Worm (Caenorhabditis elegans) whole organism, young adult: Measurements from ENCODE around the gene F07E5.5.

Experiments
- B0261.1 ChIP-seq: sonication (generic microtip); optimal IDR thresholded peaks from 2 replicates; lab custom pipeline; 2016; ENCODE audit warnings: mild to moderate bottlenecking, missing genetic modification characterization, moderate library complexity, missing compliant biosample characterization
- F49E8.2 ChIP-seq: sonication (generic microtip); optimal IDR thresholded peaks from 3 replicates; lab custom pipeline; 2017; ENCODE audit warnings: missing genetic modification characterization, mild to moderate bottlenecking, missing compliant biosample characterization, antibody characterized with exemption, moderate library complexity; ENCODE audit not compliant: insufficient read depth
- K11D2.4 ChIP-seq: fragments of 200-800 bp; sonication (Bioruptor generic); IDR thresholded peaks from 2 replicates; pipeline ENCODE4 v1.3.6; 2022; ENCODE audit warnings: missing genetic modification reagents, missing genetic modification characterization, missing compliant biosample characterization

- no peak for TF ChIP-seq K11D2.4 (GFP tag; lab: Robert Waterston, UW)
- TF ChIP-seq B0261.1 (tag; lab: Kevin White, UChicago), result no peak
- TF ChIP-seq F49E8.2, result no peak
Measured at ce11 chrII:2033286-2033685, 25.6 kb downstream of the F07E5.5 start, which contains the start of gene F59H6.14.
